Worm (Caenorhabditis elegans) whole organism, late embryonic: ENCODE data around the gene mboa-6.

Experiments
- F13H6.1 ChIP-seq: sonication (generic microtip); optimal IDR thresholded peaks from 2 replicates; lab custom pipeline; 2016; ENCODE audit warnings: missing genetic modification characterization, missing compliant biosample characterization
- ceh-14 ChIP-seq: sonication (generic microtip); optimal IDR thresholded peaks from 2 replicates; lab custom pipeline; 2016; ENCODE audit warnings: missing genotype, missing genetic modification characterization, missing compliant biosample characterization
- ceh-6 ChIP-seq: fragments of 200-800 bp; sonication (Bioruptor generic); optimal IDR thresholded peaks from 2 replicates; lab custom pipeline; 2018; ENCODE audit warnings: mild to moderate bottlenecking, missing genetic modification characterization, missing compliant biosample characterization
- che-1 ChIP-seq: sonication (generic microtip); optimal IDR thresholded peaks from 2 replicates; lab custom pipeline; 2016; ENCODE audit warnings: mild to moderate bottlenecking, missing genetic modification characterization, missing compliant biosample characterization
- elt-2 ChIP-seq: sonication (generic microtip); optimal IDR thresholded peaks from 2 replicates; lab custom pipeline; 2016; ENCODE audit warnings: missing genetic modification reagents, missing genetic modification characterization, missing compliant biosample characterization
- elt-4 ChIP-seq: sonication (generic microtip); optimal IDR thresholded peaks from 2 replicates; lab custom pipeline; 2016; ENCODE audit warnings: missing genetic modification characterization, missing compliant biosample characterization
- fkh-6 ChIP-seq: sonication (generic microtip); optimal IDR thresholded peaks from 2 replicates; lab custom pipeline; 2016; ENCODE audit warnings: missing genetic modification characterization, missing compliant biosample characterization

ce11 chrIII:1949362-1949761 is 12.4 kb downstream of the mboa-6 start:
- no peak for TF ChIP-seq che-1 (tag; lab: Kevin White, UChicago)
- TF ChIP-seq elt-4 (tag; lab: Kevin White, UChicago) = no peak
- no peak for TF ChIP-seq ceh-6 (GFP tag; lab: Kevin White, UChicago)
- no peak for TF ChIP-seq F13H6.1
- TF ChIP-seq elt-2 (tag; lab: Kevin White, UChicago) = no peak
- TF ChIP-seq fkh-6 = no peak
- TF ChIP-seq ceh-14 (tag; lab: Kevin White, UChicago) = no peak
